Worm (Caenorhabditis elegans) whole organism, early embryonic: ENCODE results near the gene tpk-1.

Source experiments
- B0310.2 ChIP-seq: sonication (generic microtip); optimal IDR thresholded peaks from 2 replicates; lab custom pipeline; 2016; ENCODE audit warnings: mild to moderate bottlenecking, missing genetic modification characterization, missing compliant biosample characterization
- F13C5.2 ChIP-seq: sonication (generic microtip); optimal IDR thresholded peaks from 2 replicates; lab custom pipeline; 2017; ENCODE audit warnings: mild to moderate bottlenecking, missing genetic modification characterization, inconsistent platforms, missing compliant biosample characterization
- aly-1 ChIP-seq: sonication (generic microtip); optimal IDR thresholded peaks from 2 replicates; lab custom pipeline; 2016; ENCODE audit warnings: missing genetic modification characterization, missing compliant biosample characterization
- ama-1 ChIP-seq: fragments of 150-350 bp; optimal IDR thresholded peaks from 2 replicates; lab custom pipeline; 2014
- ceh-13 ChIP-seq: fragments of 200-800 bp; sonication (Bioruptor generic); optimal IDR thresholded peaks from 2 replicates; lab custom pipeline; 2018; ENCODE audit warnings: mild to moderate bottlenecking, missing genetic modification characterization, missing compliant biosample characterization
- ceh-36 ChIP-seq: sonication (generic microtip); optimal IDR thresholded peaks from 2 replicates; lab custom pipeline; 2016; ENCODE audit warnings: missing genetic modification characterization, inconsistent platforms, missing compliant biosample characterization
- ets-7 ChIP-seq: sonication (generic microtip); optimal IDR thresholded peaks from 2 replicates; lab custom pipeline; 2016; ENCODE audit warnings: missing genotype, missing genetic modification characterization, missing compliant biosample characterization
- flt-1 ChIP-seq: fragments of 200-800 bp; sonication (Bioruptor generic); IDR thresholded peaks from 2 replicates; pipeline ENCODE4 v1.3.6; 2022; ENCODE audit warnings: missing genetic modification characterization, missing compliant biosample characterization
- hmbx-1 ChIP-seq: sonication (generic microtip); optimal IDR thresholded peaks from 2 replicates; lab custom pipeline; 2016; ENCODE audit warnings: mild to moderate bottlenecking, missing genetic modification characterization, missing compliant biosample characterization
- hmg-4 ChIP-seq: fragments of 200-800 bp; sonication (Bioruptor generic); optimal IDR thresholded peaks from 2 replicates; lab custom pipeline; 2018; ENCODE audit warnings: mild to moderate bottlenecking, missing genetic modification characterization, missing compliant biosample characterization
- hnd-1 ChIP-seq: sonication (generic microtip); optimal IDR thresholded peaks from 2 replicates; lab custom pipeline; 2016; ENCODE audit warnings: missing genetic modification characterization, missing compliant biosample characterization
- pes-1 ChIP-seq: fragments of 200-800 bp; sonication (Bioruptor generic); IDR thresholded peaks from 2 replicates; pipeline ENCODE4 v1.3.6; 2022; ENCODE audit warnings: missing genetic modification reagents, missing genetic modification characterization, missing compliant biosample characterization
- scrt-1 ChIP-seq: fragments of 200-800 bp; sonication (Bioruptor generic); IDR thresholded peaks from 2 replicates; pipeline ENCODE4 v1.3.6; 2022; ENCODE audit warnings: missing genetic modification characterization, missing compliant biosample characterization
- sea-1 ChIP-seq: fragments of 200-800 bp; sonication (Bioruptor generic); conservative IDR thresholded peaks from 2 replicates; pipeline ENCODE4 v1.3.6; 2022; ENCODE audit warnings: missing genetic modification characterization, missing compliant biosample characterization
- tbx-11 ChIP-seq: fragments of 200-800 bp; sonication (Bioruptor generic); IDR thresholded peaks from 2 replicates; pipeline ENCODE4 v1.3.6; 2022; ENCODE audit warnings: missing genetic modification characterization, missing compliant biosample characterization
- tbx-37 ChIP-seq: fragments of 200-800 bp; sonication (Bioruptor generic); conservative IDR thresholded peaks from 2 replicates; pipeline ENCODE4 v1.3.6; 2022; ENCODE audit warnings: missing genetic modification reagents, missing genetic modification characterization, missing compliant biosample characterization
- tra-4 ChIP-seq: sonication (generic microtip); optimal IDR thresholded peaks from 2 replicates; lab custom pipeline; 2017; ENCODE audit warnings: missing genetic modification characterization, missing compliant biosample characterization

Gene tpk-1

DNA sequence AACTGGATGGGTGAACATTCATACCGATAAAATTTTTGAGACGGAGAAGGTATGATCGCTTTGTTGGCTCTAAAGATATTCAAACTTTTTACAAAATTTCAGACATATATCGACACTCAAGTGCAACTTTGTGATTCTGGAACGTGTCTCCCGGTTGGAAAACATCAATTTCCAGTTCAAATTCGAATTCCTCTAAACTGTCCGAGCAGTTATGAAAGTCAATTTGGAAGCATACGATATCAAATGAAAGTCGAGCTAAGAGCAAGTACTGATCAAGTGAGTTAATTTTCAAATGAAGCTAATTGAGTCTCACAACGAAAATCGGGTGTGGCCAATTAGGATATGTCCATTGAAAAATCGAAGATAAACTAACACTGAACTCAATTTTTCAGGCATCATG, 22.4 kb downstream of the tpk-1 start:
- TF ChIP-seq aly-1 (tag; lab: Kevin White, UChicago) (no peak), flt-1 (GFP tag; lab: Robert Waterston, UW) (no peak), ceh-36 (no peak), tbx-11 (GFP tag; lab: Robert Waterston, UW) (no peak), tbx-37 (GFP tag; lab: Robert Waterston, UW) (no peak), ets-7 (no peak), tra-4 (tag; lab: Kevin White, UChicago) (no peak), hnd-1 (tag; lab: Kevin White, UChicago) (no peak), F13C5.2 (tag; lab: Kevin White, UChicago) (no peak)

DNA sequence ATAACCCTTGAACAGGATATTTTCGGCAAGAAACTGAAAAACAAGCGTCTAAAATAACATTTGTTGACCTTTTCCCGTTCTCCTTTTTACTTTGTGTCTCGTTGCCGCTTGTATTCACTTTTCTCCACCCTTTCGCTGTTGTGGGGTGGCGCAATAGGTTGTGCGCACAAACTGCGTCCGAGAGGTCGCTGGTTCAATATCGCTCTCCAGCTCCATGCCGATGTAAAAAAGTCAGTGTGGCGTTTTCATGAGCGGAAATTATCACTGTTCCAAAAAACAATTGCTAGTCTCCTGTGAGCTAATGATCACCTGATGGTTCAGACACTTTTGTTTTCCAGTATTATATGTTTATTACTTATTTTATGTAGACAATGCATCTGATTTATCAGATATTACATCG, 25.6 kb downstream of the tpk-1 start:
- TF ChIP-seq hmbx-1 (peak; percentile 73), aly-1 (tag; lab: Kevin White, UChicago) (peak; percentile 87), scrt-1 (GFP tag; lab: Robert Waterston, UW) (peak; percentile 93), tbx-37 (GFP tag; lab: Robert Waterston, UW) (peak; percentile 91), sea-1 (GFP tag; lab: Robert Waterston, UW) (peak; percentile 88), hnd-1 (tag; lab: Kevin White, UChicago) (peak; percentile 83), tbx-11 (GFP tag; lab: Robert Waterston, UW) (peak; percentile 92), ceh-13 (peak; percentile 94), ama-1 (lab: Kevin White, UChicago) (no peak), ets-7 (peak; percentile 90), tra-4 (tag; lab: Kevin White, UChicago) (peak; percentile 81), ceh-36 (peak; percentile 90), flt-1 (GFP tag; lab: Robert Waterston, UW) (peak; percentile 88), B0310.2 (tag; lab: Kevin White, UChicago) (peak; percentile 84), hmg-4 (no peak), pes-1 (GFP tag; lab: Robert Waterston, UW) (peak; percentile 93), F13C5.2 (tag; lab: Kevin White, UChicago) (peak; percentile 96)

DNA sequence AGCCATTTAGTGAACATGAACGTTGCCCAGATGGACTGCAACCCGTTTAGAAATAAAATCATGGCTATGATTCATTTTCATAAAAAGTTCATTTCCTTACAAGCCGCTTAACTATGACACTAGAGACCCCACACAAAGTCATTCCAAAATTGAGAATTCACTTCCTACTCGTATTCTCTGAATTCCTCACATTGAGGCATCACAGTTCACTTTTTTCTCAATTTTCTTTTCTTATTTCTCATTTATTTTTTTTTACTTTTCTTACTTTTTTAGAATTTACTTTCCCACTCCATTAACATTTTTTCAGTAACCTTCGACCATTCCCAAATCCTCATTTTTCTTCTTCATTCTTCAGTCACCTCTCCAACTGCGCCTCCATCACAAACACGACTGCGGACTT, 32.4 kb downstream of the tpk-1 start, which contains the start of gene dhrr-1:
Gene dhrr-1 (plus strand): TSS at position 301 of the 400 bp plus-strand sequence.
- TF ChIP-seq B0310.2 (tag; lab: Kevin White, UChicago) (no peak), scrt-1 (GFP tag; lab: Robert Waterston, UW) (no peak), ets-7 (no peak), tbx-37 (GFP tag; lab: Robert Waterston, UW) (no peak), hnd-1 (tag; lab: Kevin White, UChicago) (no peak), flt-1 (GFP tag; lab: Robert Waterston, UW) (no peak), tbx-11 (GFP tag; lab: Robert Waterston, UW) (no peak), ama-1 (lab: Kevin White, UChicago) (no peak), tra-4 (tag; lab: Kevin White, UChicago) (no peak), F13C5.2 (tag; lab: Kevin White, UChicago) (no peak), ceh-13 (no peak), sea-1 (GFP tag; lab: Robert Waterston, UW) (no peak), aly-1 (tag; lab: Kevin White, UChicago) (no peak), pes-1 (GFP tag; lab: Robert Waterston, UW) (no peak), hmbx-1 (no peak)

DNA sequence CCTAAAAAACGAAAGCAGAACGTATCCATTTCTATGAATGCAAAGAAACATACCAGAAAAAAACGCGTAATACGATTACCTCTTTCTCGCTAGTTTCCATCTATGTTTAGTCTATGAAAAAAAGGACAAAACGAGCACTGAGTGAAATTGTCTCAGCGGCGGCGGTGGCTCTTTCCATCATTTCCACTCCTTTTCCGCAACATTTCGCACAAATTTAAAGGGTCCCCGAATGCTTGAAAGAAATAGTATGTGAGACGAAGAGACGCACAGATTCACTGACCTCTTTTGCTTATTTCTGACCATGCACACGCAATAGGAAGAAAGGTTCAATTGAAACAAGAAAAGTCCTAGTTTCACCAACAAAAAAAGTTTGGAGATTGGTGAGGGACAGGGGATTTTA, 34.3 kb downstream of the tpk-1 start:
- TF ChIP-seq B0310.2 (tag; lab: Kevin White, UChicago), result no peak
- TF ChIP-seq scrt-1 (GFP tag; lab: Robert Waterston, UW), result no peak
- no peak for TF ChIP-seq ceh-13
- no peak for TF ChIP-seq tbx-37 (GFP tag; lab: Robert Waterston, UW)
- no peak for TF ChIP-seq tra-4 (tag; lab: Kevin White, UChicago)
- TF ChIP-seq ceh-36, result no peak
- no peak for TF ChIP-seq sea-1 (GFP tag; lab: Robert Waterston, UW)
- TF ChIP-seq flt-1 (GFP tag; lab: Robert Waterston, UW), result no peak
- no peak for TF ChIP-seq hnd-1 (tag; lab: Kevin White, UChicago)
- TF ChIP-seq hmg-4, result no peak

DNA sequence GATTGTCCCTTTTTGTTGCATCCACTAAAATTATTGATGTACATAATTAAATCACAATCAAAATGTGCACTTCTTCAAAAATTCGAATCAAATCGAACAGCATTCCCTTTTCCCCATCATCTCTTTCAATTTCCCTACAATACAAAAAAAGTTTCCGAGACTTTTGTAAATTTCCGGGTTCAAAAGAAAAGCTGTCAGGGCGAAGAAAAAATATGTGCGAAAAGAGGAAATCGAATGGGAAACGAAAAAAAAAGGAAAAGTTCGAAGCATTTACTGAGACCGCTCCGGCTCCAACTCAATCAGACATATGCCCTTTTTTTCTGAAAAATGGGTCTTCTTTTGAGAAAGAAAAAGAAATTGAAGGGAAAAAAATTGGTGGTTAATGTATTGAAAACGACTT, 37.2 kb downstream of the tpk-1 start:
- TF ChIP-seq F13C5.2 (tag; lab: Kevin White, UChicago) (no peak), hmg-4 (no peak), hnd-1 (tag; lab: Kevin White, UChicago) (no peak), pes-1 (GFP tag; lab: Robert Waterston, UW) (no peak), hmbx-1 (no peak), tbx-37 (GFP tag; lab: Robert Waterston, UW) (no peak), flt-1 (GFP tag; lab: Robert Waterston, UW) (no peak), B0310.2 (tag; lab: Kevin White, UChicago) (no peak), ceh-13 (no peak), ama-1 (lab: Kevin White, UChicago) (no peak), tbx-11 (GFP tag; lab: Robert Waterston, UW) (no peak), tra-4 (tag; lab: Kevin White, UChicago) (no peak), sea-1 (GFP tag; lab: Robert Waterston, UW) (no peak)

DNA sequence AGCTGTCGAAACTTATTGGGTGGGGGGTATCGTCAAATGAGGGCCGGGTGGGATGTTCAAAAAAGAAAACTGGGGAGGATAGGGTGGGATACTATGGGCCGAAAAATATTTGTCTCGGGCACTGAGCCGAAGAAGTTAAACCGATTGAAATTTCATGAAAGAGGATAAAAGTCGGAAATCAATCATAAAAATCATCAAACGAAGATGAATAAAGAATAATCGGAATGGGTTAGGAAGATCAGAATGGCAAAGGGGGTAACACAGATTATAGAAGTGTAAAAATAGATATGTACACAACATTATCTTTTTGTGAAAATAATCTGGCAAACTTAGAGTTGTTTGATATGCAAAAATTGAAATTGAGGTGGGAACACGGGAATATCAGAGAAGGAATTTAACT, 43.6 kb downstream of the tpk-1 start:
- TF ChIP-seq F13C5.2 (tag; lab: Kevin White, UChicago) (no peak), pes-1 (GFP tag; lab: Robert Waterston, UW) (no peak), sea-1 (GFP tag; lab: Robert Waterston, UW) (no peak), ama-1 (lab: Kevin White, UChicago) (no peak), flt-1 (GFP tag; lab: Robert Waterston, UW) (no peak), tra-4 (tag; lab: Kevin White, UChicago) (no peak)

DNA sequence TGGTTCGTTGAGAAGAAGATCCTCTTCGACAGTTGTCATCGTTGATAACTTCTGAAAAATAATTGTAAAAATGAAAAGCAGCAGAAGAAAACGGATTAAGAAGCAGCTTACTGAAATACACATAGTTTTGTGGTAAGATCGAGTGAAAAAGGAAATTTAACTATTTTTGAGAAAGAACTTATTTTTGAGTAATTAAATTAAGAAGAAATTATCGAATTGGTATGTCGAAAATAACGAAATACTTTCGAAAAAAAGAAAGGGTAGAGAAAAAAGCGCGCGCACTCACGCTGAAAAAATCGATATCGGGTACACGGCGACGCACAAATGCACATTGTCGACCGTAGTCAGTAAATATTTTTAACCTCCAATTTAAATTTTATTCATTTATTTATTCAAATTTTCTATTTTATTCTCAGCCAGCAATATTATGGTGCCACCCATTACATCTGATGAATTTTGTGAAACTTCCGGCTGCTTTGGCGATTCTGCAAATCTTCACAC, 44.3 kb downstream of the tpk-1 start, which contains the start of the genes ZK643.5 and ZK643.2:
Gene ZK643.5 (minus strand): TSS at position 51 of the 501 bp plus-strand sequence.
Gene ZK643.2 (plus strand): TSS at position 395 of the 501 bp plus-strand sequence.
- TF ChIP-seq hmbx-1, result no peak
- no peak for TF ChIP-seq B0310.2 (tag; lab: Kevin White, UChicago)
- no peak for TF ChIP-seq tbx-37 (GFP tag; lab: Robert Waterston, UW)
- TF ChIP-seq flt-1 (GFP tag; lab: Robert Waterston, UW), result no peak
- no peak for TF ChIP-seq scrt-1 (GFP tag; lab: Robert Waterston, UW)
- TF ChIP-seq aly-1 (tag; lab: Kevin White, UChicago), result no peak
- no peak for TF ChIP-seq ama-1 (lab: Kevin White, UChicago)
- TF ChIP-seq ceh-36, result no peak
- no peak for TF ChIP-seq F13C5.2 (tag; lab: Kevin White, UChicago)
- TF ChIP-seq pes-1 (GFP tag; lab: Robert Waterston, UW), result no peak
- TF ChIP-seq tbx-11 (GFP tag; lab: Robert Waterston, UW), result no peak
- no peak for TF ChIP-seq ceh-13
- no peak for TF ChIP-seq hmg-4
- no peak for TF ChIP-seq sea-1 (GFP tag; lab: Robert Waterston, UW)
- TF ChIP-seq tra-4 (tag; lab: Kevin White, UChicago), result no peak
- no peak for TF ChIP-seq ets-7
- no peak for TF ChIP-seq hnd-1 (tag; lab: Kevin White, UChicago)
